Fruit fly (Drosophila melanogaster) whole organism, prepupa: ENCODE measurements around the gene Fum2.

Experiments
- CG11902 ChIP-seq: fragments of 200-800 bp; sonication (Bioruptor generic); optimal IDR thresholded peaks from 3 replicates; lab custom pipeline; 2016; ENCODE audit warnings: missing biosample characterization, missing genetic modification characterization
- CG3032 ChIP-seq: fragments of 200-800 bp; optimal IDR thresholded peaks from 2 replicates; lab custom pipeline; 2019; ENCODE audit warnings: missing biosample characterization, mild to moderate bottlenecking, missing genetic modification characterization, moderate library complexity
- Lpt ChIP-seq: fragments of 200-800 bp; sonication (Bioruptor generic); optimal IDR thresholded peaks from 3 replicates; lab custom pipeline; 2016; ENCODE audit warnings: missing biosample characterization, missing genetic modification characterization
- Met ChIP-seq: fragments of 200-800 bp; sonication (Bioruptor generic); optimal IDR thresholded peaks from 3 replicates; lab custom pipeline; 2016; ENCODE audit warnings: missing biosample characterization, missing genetic modification characterization
- Smox ChIP-seq: fragments of 200-800 bp; sonication (Bioruptor generic); optimal IDR thresholded peaks from 3 replicates; lab custom pipeline; 2016; ENCODE audit warnings: missing biosample characterization, missing genetic modification characterization
- Sox14 ChIP-seq: fragments of 200-800 bp; sonication (Bioruptor generic); optimal IDR thresholded peaks from 3 replicates; lab custom pipeline; 2016; ENCODE audit warnings: missing biosample characterization, missing genetic modification characterization
- dac ChIP-seq: fragments of 200-800 bp; sonication (Bioruptor generic); optimal IDR thresholded peaks from 2 replicates; lab custom pipeline; 2017; ENCODE audit warnings: missing biosample characterization, mild to moderate bottlenecking, missing genetic modification characterization
- eg ChIP-seq: fragments of 200-800 bp; sonication (Bioruptor generic); IDR thresholded peaks from 3 replicates; pipeline ENCODE4 v1.3.6; 2022; ENCODE audit warnings: missing biosample characterization, missing genetic modification characterization
- fd59A ChIP-seq: fragments of 200-800 bp; sonication (Bioruptor generic); optimal IDR thresholded peaks from 2 replicates; lab custom pipeline; 2017; ENCODE audit warnings: missing biosample characterization, mild to moderate bottlenecking, missing genetic modification characterization, missing genetic modification reagents
- svp ChIP-seq: fragments of 200-800 bp; sonication (Bioruptor generic); peaks from one replicate; lab custom pipeline; 2016; ENCODE audit warnings: missing biosample characterization, missing genetic modification characterization
- topi ChIP-seq: fragments of 200-800 bp; sonication (Bioruptor generic); optimal IDR thresholded peaks from 3 replicates; lab custom pipeline; 2016; ENCODE audit warnings: missing biosample characterization, missing genetic modification characterization

DNA sequence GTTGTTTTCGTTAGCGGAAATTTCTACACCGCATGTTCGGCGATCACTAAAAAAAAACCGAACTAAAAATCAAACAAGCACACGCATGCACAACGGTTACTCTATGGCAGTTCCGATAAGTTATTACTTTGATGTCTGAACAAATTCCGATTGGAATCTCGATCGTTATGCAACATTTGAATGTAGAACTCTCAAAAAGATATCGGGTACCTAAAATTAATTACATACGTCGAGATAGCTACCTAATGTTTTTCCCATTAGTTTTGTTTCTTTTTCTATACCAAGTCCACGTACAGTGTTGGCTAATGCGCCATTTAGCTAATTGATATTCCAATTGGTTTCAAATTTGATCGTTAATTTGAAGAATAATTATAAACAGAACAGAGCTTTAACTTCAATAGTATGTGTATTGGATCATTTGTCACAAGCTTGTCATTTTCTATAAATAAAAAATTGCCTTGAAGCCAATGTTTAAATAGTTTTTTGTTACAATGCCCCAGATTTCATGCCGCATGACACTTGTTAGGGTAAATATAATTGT is 19.5 kb downstream of the Fum2 start:
- no peak for TF ChIP-seq Met (GFP tag; lab: Kevin White, UChicago)
- TF ChIP-seq fd59A (GFP tag; lab: Kevin White, UChicago): no peak
- no peak for TF ChIP-seq Smox (GFP tag; lab: Kevin White, UChicago)
- no peak for TF ChIP-seq dac
- no peak for TF ChIP-seq svp (GFP tag; lab: Kevin White, UChicago)
- TF ChIP-seq CG3032 (tag; lab: Kevin White, UChicago): no peak
- no peak for TF ChIP-seq Sox14 (GFP tag; lab: Kevin White, UChicago)
- no peak for TF ChIP-seq eg (GFP tag; lab: Robert Waterston, UW)
- TF ChIP-seq Lpt (GFP tag; lab: Kevin White, UChicago): no peak
- no peak for TF ChIP-seq topi (GFP tag; lab: Kevin White, UChicago)
- TF ChIP-seq CG11902 (GFP tag; lab: Kevin White, UChicago): no peak
